Fruit fly (Drosophila melanogaster): ENCODE measurements around the gene gkt.

- no peak for TF ChIP-seq psq (optimal IDR thresholded peaks at IDR 0.05)
- no peak for TF ChIP-seq CG8478 (optimal IDR thresholded peaks at IDR 0.05)
- no peak for TF ChIP-seq EcR (GFP tag; optimal IDR thresholded peaks at IDR 0.05)
- no peak for TF ChIP-seq usp (GFP tag; optimal IDR thresholded peaks at IDR 0.05)
Measured at dm6 chr2L:3121745-3122144, 38.0 kb upstream of the gkt start.
